Worm (Caenorhabditis elegans) whole organism, late embryonic: ENCODE data around the gene grl-21.

Experiments
- C08G9.2 ChIP-seq: sonication (generic microtip); optimal IDR thresholded peaks from 2 replicates; lab custom pipeline; 2016; ENCODE audit warnings: mild to moderate bottlenecking, missing genetic modification characterization, moderate library complexity, missing compliant biosample characterization
- F13H6.1 ChIP-seq: sonication (generic microtip); optimal IDR thresholded peaks from 2 replicates; lab custom pipeline; 2016; ENCODE audit warnings: missing genetic modification characterization, missing compliant biosample characterization
- T23F11.4 ChIP-seq: fragments of 200-800 bp; sonication (Bioruptor generic); optimal IDR thresholded peaks from 2 replicates; lab custom pipeline; 2018; ENCODE audit warnings: mild to moderate bottlenecking, missing genetic modification characterization, missing compliant biosample characterization
- ceh-14 ChIP-seq: sonication (generic microtip); optimal IDR thresholded peaks from 2 replicates; lab custom pipeline; 2016; ENCODE audit warnings: missing genotype, missing genetic modification characterization, missing compliant biosample characterization
- ceh-18 ChIP-seq: sonication (generic microtip); optimal IDR thresholded peaks from 2 replicates; lab custom pipeline; 2016; ENCODE audit warnings: missing genetic modification characterization, missing compliant biosample characterization
- ceh-22 ChIP-seq: sonication (generic microtip); optimal IDR thresholded peaks from 2 replicates; lab custom pipeline; 2017; ENCODE audit warnings: missing biosample characterization, missing genetic modification characterization
- ceh-30 ChIP-seq: fragments of 150-350 bp; optimal IDR thresholded peaks from 2 replicates; lab custom pipeline; 2014; ENCODE audit warnings: missing biosample characterization, missing genetic modification characterization
- ceh-31 ChIP-seq: sonication (generic microtip); optimal IDR thresholded peaks from 2 replicates; lab custom pipeline; 2016; ENCODE audit warnings: missing genetic modification characterization, missing compliant biosample characterization
- ceh-34 ChIP-seq: sonication (generic microtip); optimal IDR thresholded peaks from 2 replicates; lab custom pipeline; 2016; ENCODE audit warnings: mild to moderate bottlenecking, missing genetic modification characterization, missing compliant biosample characterization
- ceh-45 ChIP-seq: fragments of 200-800 bp; sonication (Bioruptor generic); IDR thresholded peaks from 2 replicates; pipeline ENCODE4 v1.3.6; 2022; ENCODE audit warnings: missing genetic modification reagents, missing genetic modification characterization, missing compliant biosample characterization
- ceh-6 ChIP-seq: fragments of 200-800 bp; sonication (Bioruptor generic); optimal IDR thresholded peaks from 2 replicates; lab custom pipeline; 2018; ENCODE audit warnings: mild to moderate bottlenecking, missing genetic modification characterization, missing compliant biosample characterization
- ceh-9 ChIP-seq: sonication (generic microtip); optimal IDR thresholded peaks from 2 replicates; lab custom pipeline; 2016; ENCODE audit warnings: mild to moderate bottlenecking, missing genetic modification characterization, inconsistent platforms, missing compliant biosample characterization
- elt-2 ChIP-seq: sonication (generic microtip); optimal IDR thresholded peaks from 2 replicates; lab custom pipeline; 2016; ENCODE audit warnings: missing genetic modification reagents, missing genetic modification characterization, missing compliant biosample characterization
- ets-4 ChIP-seq: sonication (generic microtip); optimal IDR thresholded peaks from 2 replicates; lab custom pipeline; 2016; ENCODE audit warnings: missing genetic modification characterization, missing compliant biosample characterization
- eyg-1 ChIP-seq: sonication (generic microtip); optimal IDR thresholded peaks from 2 replicates; lab custom pipeline; 2016; ENCODE audit warnings: missing genotype, missing genetic modification characterization, missing compliant biosample characterization
- fkh-6 ChIP-seq: sonication (generic microtip); optimal IDR thresholded peaks from 2 replicates; lab custom pipeline; 2016; ENCODE audit warnings: missing genetic modification characterization, missing compliant biosample characterization
- hlh-30 ChIP-seq: sonication (generic microtip); optimal IDR thresholded peaks from 2 replicates; lab custom pipeline; 2017; ENCODE audit warnings: antibody characterized with exemption, missing genetic modification characterization, missing compliant biosample characterization; ENCODE audit not compliant: insufficient read depth
- lin-11 ChIP-seq: fragments of 200-800 bp; sonication (Bioruptor generic); optimal IDR thresholded peaks from 2 replicates; lab custom pipeline; 2018; ENCODE audit warnings: mild to moderate bottlenecking, missing genetic modification characterization, missing compliant biosample characterization
- madf-2 ChIP-seq: sonication (generic microtip); optimal IDR thresholded peaks from 2 replicates; lab custom pipeline; 2017; ENCODE audit warnings: missing genetic modification characterization, missing compliant biosample characterization
- mec-3 ChIP-seq: sonication (generic microtip); optimal IDR thresholded peaks from 2 replicates; lab custom pipeline; 2016; ENCODE audit warnings: borderline replicate concordance, missing genetic modification characterization, missing compliant biosample characterization
- odd-2 ChIP-seq: sonication (generic microtip); optimal IDR thresholded peaks from 2 replicates; lab custom pipeline; 2017; ENCODE audit warnings: antibody characterized with exemption, mild to moderate bottlenecking, missing genetic modification characterization, missing compliant biosample characterization
- pag-3 ChIP-seq: sonication (generic microtip); optimal IDR thresholded peaks from 2 replicates; lab custom pipeline; 2016; ENCODE audit warnings: missing compliant biosample characterization, missing genetic modification characterization, borderline replicate concordance
- pax-1 ChIP-seq: fragments of 150-350 bp; optimal IDR thresholded peaks from 2 replicates; lab custom pipeline; 2014; ENCODE audit warnings: missing biosample characterization, missing genetic modification characterization
- pha-2 ChIP-seq: sonication (generic microtip); optimal IDR thresholded peaks from 2 replicates; lab custom pipeline; 2017; ENCODE audit warnings: mild to moderate bottlenecking, missing genetic modification characterization, missing compliant biosample characterization
- pha-4 ChIP-seq: fragments of 150-350 bp; optimal IDR thresholded peaks from 2 replicates; lab custom pipeline; 2018; ENCODE audit warnings: missing biosample characterization, missing genetic modification reagents, missing genetic modification characterization
- pqm-1 ChIP-seq: sonication (generic microtip); optimal IDR thresholded peaks from 2 replicates; lab custom pipeline; 2016; ENCODE audit warnings: missing genetic modification characterization, missing compliant biosample characterization
- rnt-1 ChIP-seq: sonication (generic microtip); optimal IDR thresholded peaks from 2 replicates; lab custom pipeline; 2016; ENCODE audit warnings: missing genetic modification characterization, missing compliant biosample characterization
- sdc-2 ChIP-seq: sonication (generic microtip); optimal IDR thresholded peaks from 2 replicates; lab custom pipeline; 2016; ENCODE audit warnings: missing genotype, missing genetic modification characterization, missing compliant biosample characterization
- sox-4 ChIP-seq: sonication (generic microtip); optimal IDR thresholded peaks from 2 replicates; lab custom pipeline; 2017; ENCODE audit warnings: mild to moderate bottlenecking, missing genetic modification characterization, inconsistent platforms, missing compliant biosample characterization
- tbx-2 ChIP-seq: sonication (generic microtip); optimal IDR thresholded peaks from 2 replicates; lab custom pipeline; 2016; ENCODE audit warnings: missing genetic modification characterization, missing compliant biosample characterization
- tbx-7 ChIP-seq: sonication (generic microtip); optimal IDR thresholded peaks from 2 replicates; lab custom pipeline; 2016; ENCODE audit warnings: missing genotype, missing genetic modification characterization, missing compliant biosample characterization
- ttx-3 ChIP-seq: sonication (generic microtip); optimal IDR thresholded peaks from 2 replicates; lab custom pipeline; 2016; ENCODE audit warnings: missing genetic modification reagents, missing genetic modification characterization, missing compliant biosample characterization
- unc-42 ChIP-seq: sonication (generic microtip); optimal IDR thresholded peaks from 2 replicates; lab custom pipeline; 2016; ENCODE audit warnings: missing genotype, missing genetic modification characterization, missing compliant biosample characterization

grl-21 gene

DNA sequence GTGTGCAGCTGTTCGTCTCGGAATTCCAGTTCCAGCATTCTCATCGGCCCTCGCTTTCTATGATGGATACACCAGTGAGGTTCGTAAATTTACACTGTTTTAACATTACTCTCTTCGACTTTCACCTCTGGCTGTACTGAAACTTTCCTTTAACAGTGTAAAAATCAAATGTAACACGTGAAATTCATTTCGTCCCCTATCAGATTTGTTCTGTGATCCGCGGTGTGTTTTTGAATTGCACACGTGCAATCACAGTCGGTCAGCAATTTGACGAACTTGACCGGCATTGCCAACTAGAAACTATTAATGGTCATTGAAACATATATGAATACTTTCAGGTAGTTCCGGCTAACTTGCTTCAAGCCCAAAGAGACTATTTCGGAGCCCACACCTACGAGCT, 39.8 kb downstream of the grl-21 start:
- TF ChIP-seq lin-11 (tag; lab: Kevin White, UChicago), result no peak
- no peak for TF ChIP-seq fkh-6
- TF ChIP-seq mec-3 (tag; lab: Kevin White, UChicago), result no peak
- no peak for TF ChIP-seq ttx-3 (tag; lab: Kevin White, UChicago)
- no peak for TF ChIP-seq ceh-6 (GFP tag; lab: Kevin White, UChicago)
- TF ChIP-seq unc-42 (tag; lab: Kevin White, UChicago), result no peak
- no peak for TF ChIP-seq tbx-7 (tag; lab: Kevin White, UChicago)
- TF ChIP-seq madf-2 (tag; lab: Kevin White, UChicago), result no peak
- TF ChIP-seq pag-3, result no peak
- TF ChIP-seq T23F11.4 (GFP tag; lab: Kevin White, UChicago), result no peak

DNA sequence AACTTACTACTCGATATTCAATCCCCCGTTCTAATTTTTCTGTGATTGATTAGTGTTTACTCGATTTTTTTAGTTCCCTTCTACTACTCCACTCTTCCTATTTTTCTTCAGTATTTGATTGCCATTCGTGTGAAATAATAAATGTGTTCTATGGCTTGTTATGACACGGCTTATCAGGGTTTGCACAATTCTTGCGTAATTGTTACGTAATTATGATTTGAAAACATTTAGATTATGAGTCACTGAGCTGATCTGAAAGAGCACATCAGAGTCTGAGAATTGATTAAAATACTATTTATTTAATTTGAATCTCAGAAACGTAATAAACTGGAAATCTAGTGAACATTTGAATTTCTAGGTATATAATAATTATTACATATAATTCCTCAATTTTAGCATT, 40.3 kb downstream of the grl-21 start:
- TF ChIP-seq elt-2 (tag; lab: Kevin White, UChicago), result peak; percentile 89
- TF ChIP-seq F13H6.1 (tag; lab: Kevin White, UChicago), result no peak

DNA sequence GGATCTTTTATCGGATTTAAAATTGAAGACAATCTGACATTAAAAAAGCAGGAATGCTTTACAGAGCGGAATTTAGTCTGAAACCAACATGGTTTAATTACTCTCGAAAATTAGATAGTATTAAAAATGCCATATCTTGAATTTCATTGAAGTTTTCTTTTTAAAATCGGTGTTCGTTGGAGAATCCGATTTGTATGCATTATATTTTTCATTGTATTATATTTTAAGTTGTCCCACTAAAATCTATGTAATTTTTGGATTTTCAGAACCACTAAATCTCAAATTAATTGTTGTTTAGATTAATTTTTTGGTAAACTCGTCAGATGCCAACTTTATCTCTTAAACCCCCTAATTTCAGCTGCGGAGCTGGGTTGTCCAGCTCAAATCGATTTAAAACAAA, 41.3 kb downstream of the grl-21 start:
- TF ChIP-seq ceh-6 (GFP tag; lab: Kevin White, UChicago), result no peak
- TF ChIP-seq tbx-2 (tag; lab: Kevin White, UChicago), result no peak

DNA sequence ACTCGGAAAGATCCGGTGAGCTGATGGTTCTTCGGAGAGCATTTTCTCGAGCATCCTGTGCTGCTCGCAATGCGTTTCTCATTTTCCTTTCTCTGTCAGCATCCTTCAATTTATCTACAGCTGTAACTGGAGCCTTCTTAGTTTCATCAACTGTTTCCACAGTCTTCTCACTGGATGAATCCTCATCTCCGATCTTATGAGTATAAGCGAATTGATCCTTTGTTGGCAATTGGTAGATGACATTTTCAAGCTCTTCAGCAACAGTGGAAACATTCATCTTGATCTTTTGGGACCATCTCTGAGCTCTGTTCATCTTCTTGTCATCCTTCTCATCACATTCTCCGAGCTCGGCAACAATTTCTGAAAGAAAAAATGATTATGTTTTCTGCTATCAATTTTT, 42.1 kb downstream of the grl-21 start:
- TF ChIP-seq ceh-14 (tag; lab: Kevin White, UChicago), result no peak
- no peak for TF ChIP-seq pag-3
- no peak for TF ChIP-seq pha-2
- TF ChIP-seq sox-4 (tag; lab: Kevin White, UChicago), result no peak
- TF ChIP-seq C08G9.2 (tag; lab: Kevin White, UChicago), result no peak
- TF ChIP-seq ceh-22 (tag; lab: Kevin White, UChicago), result no peak
- no peak for TF ChIP-seq ceh-30 (tag; lab: Kevin White, UChicago)
- no peak for TF ChIP-seq F13H6.1 (tag; lab: Kevin White, UChicago)
- TF ChIP-seq ets-4, result no peak
- TF ChIP-seq ceh-45 (GFP tag; lab: Robert Waterston, UW), result no peak
- no peak for TF ChIP-seq pqm-1 (tag; lab: Kevin White, UChicago)
- TF ChIP-seq rnt-1, result no peak
- no peak for TF ChIP-seq odd-2 (tag; lab: Kevin White, UChicago)

DNA sequence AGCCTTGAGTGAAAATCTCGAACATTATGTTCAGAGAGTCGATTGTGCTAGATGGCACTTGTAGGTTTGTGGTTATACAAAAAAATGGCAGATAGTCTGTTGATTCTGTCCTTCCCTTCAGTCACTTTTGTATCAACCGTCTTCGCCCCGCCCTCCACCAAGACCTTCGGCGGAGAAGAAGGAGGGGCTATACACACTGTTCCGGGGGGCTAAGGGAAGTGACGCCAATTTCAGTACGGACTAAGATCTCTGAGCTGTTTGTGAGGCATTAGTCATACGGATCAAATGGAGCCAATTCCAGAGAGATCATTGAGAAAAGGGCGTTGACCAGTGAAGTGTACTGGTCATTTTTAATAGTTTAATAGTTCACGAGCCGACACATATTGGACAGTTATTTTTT, 43.3 kb downstream of the grl-21 start, which contains the start of gene swt-3:
Gene swt-3, minus strand, starts transcription at position 101 of the 400 bp plus-strand sequence.
- TF ChIP-seq pha-4 (no peak), eyg-1 (tag; lab: Kevin White, UChicago) (no peak), ceh-9 (tag; lab: Kevin White, UChicago) (no peak), ceh-6 (GFP tag; lab: Kevin White, UChicago) (no peak), C08G9.2 (tag; lab: Kevin White, UChicago) (no peak), pax-1 (tag; lab: Kevin White, UChicago) (no peak), ceh-31 (tag; lab: Kevin White, UChicago) (no peak), ceh-45 (GFP tag; lab: Robert Waterston, UW) (no peak), ceh-34 (tag; lab: Kevin White, UChicago) (no peak), sdc-2 (tag; lab: Kevin White, UChicago) (no peak), pqm-1 (tag; lab: Kevin White, UChicago) (no peak), ceh-18 (tag; lab: Kevin White, UChicago) (no peak), rnt-1 (no peak), hlh-30 (tag; lab: Kevin White, UChicago) (no peak), lin-11 (tag; lab: Kevin White, UChicago) (no peak), T23F11.4 (GFP tag; lab: Kevin White, UChicago) (no peak)
